Worm (Caenorhabditis elegans): ENCODE measurements around the gene mex-5.

The mex-5 gene

DNA sequence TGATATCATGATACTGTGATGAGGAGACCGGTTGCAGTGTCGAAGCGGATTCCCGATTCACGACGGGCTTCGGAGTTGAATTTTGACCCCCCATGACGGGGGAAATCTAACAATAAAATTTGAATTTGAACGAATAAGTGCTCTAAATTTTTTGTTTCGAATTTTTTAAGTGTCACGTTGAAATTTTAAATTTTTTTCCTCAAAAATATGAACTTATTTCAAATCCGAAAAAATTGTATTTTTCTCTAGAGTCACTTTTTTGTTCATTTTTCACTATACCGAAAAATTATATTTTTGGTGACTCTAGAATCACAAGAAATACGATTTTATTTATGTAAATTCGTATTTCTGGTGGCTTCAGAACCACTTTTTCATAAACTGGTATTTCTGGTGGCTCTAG lies 5.0 kb downstream of the mex-5 start, which contains the start of gene W02A2.8:
Gene W02A2.8 (minus strand): TSS at position 101 of the 400 bp plus-strand sequence.
- TF ChIP-seq tbx-7 (tag; optimal IDR thresholded peaks at IDR 0.05), result no peak
- TF ChIP-seq hlh-13 (GFP tag; optimal IDR thresholded peaks at IDR 0.05), result no peak
- TF ChIP-seq lin-11 (tag; optimal IDR thresholded peaks at IDR 0.05), result no peak
- no peak for TF ChIP-seq sdc-2 (tag; optimal IDR thresholded peaks at IDR 0.05)
- TF ChIP-seq syd-9 (tag; optimal IDR thresholded peaks at IDR 0.05), result no peak
- no peak for TF ChIP-seq sox-2 (GFP tag; IDR thresholded peaks at IDR 0.05)
- no peak for TF ChIP-seq unc-3 (GFP tag; conservative IDR thresholded peaks at IDR 0.05)
- no peak for TF ChIP-seq unc-3 (tag; optimal IDR thresholded peaks at IDR 0.05)
- no peak for TF ChIP-seq ceh-34 (tag; optimal IDR thresholded peaks at IDR 0.05)
- no peak for TF ChIP-seq eyg-1 (tag; optimal IDR thresholded peaks at IDR 0.05)
- no peak for TF ChIP-seq ceh-19 (GFP tag; optimal IDR thresholded peaks at IDR 0.05)
- no peak for TF ChIP-seq pha-2 (tag; optimal IDR thresholded peaks at IDR 0.05)
- TF ChIP-seq ama-1 (optimal IDR thresholded peaks at IDR 0.05), result no peak
- no peak for TF ChIP-seq tbx-2 (tag; optimal IDR thresholded peaks at IDR 0.05)
- TF ChIP-seq ztf-16 (tag; optimal IDR thresholded peaks at IDR 0.05), result no peak
- TF ChIP-seq lim-6 (tag; optimal IDR thresholded peaks at IDR 0.05), result no peak

DNA sequence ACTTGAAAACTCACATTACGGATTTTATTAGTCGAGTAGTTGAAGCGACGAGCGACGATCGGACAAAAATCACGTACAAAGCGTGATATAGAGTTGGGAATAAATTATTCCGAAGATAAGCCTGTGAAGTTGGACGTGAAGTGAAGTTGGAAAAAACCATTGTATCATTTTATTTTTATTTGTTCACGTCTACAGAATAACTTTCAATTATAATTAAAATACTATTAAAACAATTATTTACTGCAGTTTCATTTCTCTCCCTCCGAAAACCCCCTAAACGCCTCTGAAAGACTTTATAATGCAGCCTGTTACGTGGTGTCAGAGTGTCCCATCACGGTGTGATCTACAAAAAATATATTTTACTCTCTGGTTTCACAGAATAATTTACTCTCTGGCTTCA lies 6.6 kb downstream of the mex-5 start, which contains the start of gene Y62E10A.3:
Gene Y62E10A.3 (minus strand): TSS at position 101 of the 400 bp plus-strand sequence.
- no peak for TF ChIP-seq hlh-30 (tag; optimal IDR thresholded peaks at IDR 0.05; ENCODE audit: insufficient read depth)
- no peak for TF ChIP-seq unc-86 (tag; optimal IDR thresholded peaks at IDR 0.05)
- no peak for TF ChIP-seq ahr-1 (tag; optimal IDR thresholded peaks at IDR 0.05)
- no peak for TF ChIP-seq npax-4 (tag; optimal IDR thresholded peaks at IDR 0.05)
- TF ChIP-seq nhr-232 (tag; optimal IDR thresholded peaks at IDR 0.05), result no peak
- TF ChIP-seq ceh-9 (tag; optimal IDR thresholded peaks at IDR 0.05), result no peak

DNA sequence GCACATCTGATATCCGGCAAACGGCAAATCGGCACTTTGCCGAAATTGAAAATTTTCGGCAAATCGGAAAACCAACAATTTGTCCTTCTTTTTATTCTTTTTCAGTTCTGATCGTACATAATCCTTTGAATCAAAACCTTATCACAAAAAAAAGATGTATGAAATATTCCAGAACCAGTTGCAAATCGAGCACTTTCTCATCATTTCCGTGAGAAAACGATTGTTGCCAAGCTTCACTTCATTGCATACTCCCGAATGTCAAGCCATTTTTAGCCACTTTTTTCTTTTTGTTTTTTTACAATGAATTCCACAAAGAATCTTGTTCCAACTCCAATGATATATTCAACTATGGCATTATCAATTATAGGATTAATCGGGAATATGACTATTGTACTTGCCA lies 11.3 kb downstream of the mex-5 start, which contains the start of gene srsx-25:
Gene srsx-25 (plus strand): TSS at position 301 of the 400 bp plus-strand sequence.
- TF ChIP-seq pha-4 (tag; optimal IDR thresholded peaks at IDR 0.05) (no peak), ceh-34 (tag; optimal IDR thresholded peaks at IDR 0.05) (no peak), unc-42 (tag; optimal IDR thresholded peaks at IDR 0.05) (no peak), elt-2 (tag; optimal IDR thresholded peaks at IDR 0.05) (no peak), dve-1 (tag; optimal IDR thresholded peaks at IDR 0.05) (no peak)

DNA sequence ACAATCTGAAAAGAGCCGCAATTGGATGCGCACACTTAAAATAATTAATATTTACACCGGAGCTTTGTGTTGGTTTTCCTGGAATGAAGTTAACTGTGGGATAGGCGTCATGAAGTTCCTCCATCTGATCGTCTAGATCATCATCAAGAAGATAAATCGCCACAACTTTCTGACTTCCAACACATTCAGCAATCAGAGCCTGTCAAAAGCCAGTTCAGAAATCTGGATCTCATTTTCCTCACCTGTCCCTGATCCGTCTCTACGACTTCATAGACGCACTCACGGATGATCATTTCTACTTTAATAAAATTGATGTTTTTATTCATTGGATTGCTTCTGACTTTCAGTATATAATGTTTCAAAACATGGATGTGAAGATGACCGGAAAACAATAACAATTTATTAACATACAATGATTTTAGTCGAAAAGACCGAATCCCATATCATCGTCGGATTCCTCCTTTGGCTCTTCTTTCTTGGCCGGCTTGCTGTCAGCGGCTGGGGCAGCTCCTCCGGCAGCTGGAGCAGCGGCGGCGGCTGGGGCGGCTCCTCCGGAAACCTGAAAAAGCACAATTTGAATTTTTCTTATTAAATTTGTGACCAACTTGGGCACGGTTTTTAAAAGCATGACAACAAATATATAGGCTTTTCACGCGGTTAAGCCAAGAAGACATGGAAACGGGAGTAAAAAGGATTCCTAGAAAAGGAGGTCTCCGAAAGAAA lies 15.8 kb downstream of the mex-5 start, which contains the start of gene agt-1:
Gene agt-1 (minus strand): TSS at position 293 of the 723 bp plus-strand sequence.
- no peak for TF ChIP-seq dmd-4 (tag; optimal IDR thresholded peaks at IDR 0.05; ENCODE audit: borderline replicate concordance)
- no peak for TF ChIP-seq rnt-1 (tag; optimal IDR thresholded peaks at IDR 0.05)
- TF ChIP-seq tbx-2 (tag; optimal IDR thresholded peaks at IDR 0.05), result no peak
- TF ChIP-seq odd-2 (tag; optimal IDR thresholded peaks at IDR 0.05), result no peak
- TF ChIP-seq pag-3 (tag; optimal IDR thresholded peaks at IDR 0.05; ENCODE audit: borderline replicate concordance), result no peak
- TF ChIP-seq pha-2 (tag; optimal IDR thresholded peaks at IDR 0.05), result no peak
- no peak for TF ChIP-seq unc-55 (GFP tag; optimal IDR thresholded peaks at IDR 0.05)
- TF ChIP-seq ceh-22 (tag; optimal IDR thresholded peaks at IDR 0.05), result no peak
- no peak for TF ChIP-seq K09A11.1 (tag; optimal IDR thresholded peaks at IDR 0.05; ENCODE audit: insufficient read depth)
- TF ChIP-seq ztf-16 (tag; optimal IDR thresholded peaks at IDR 0.05), result no peak
- TF ChIP-seq sox-4 (tag; optimal IDR thresholded peaks at IDR 0.05), result no peak
- TF ChIP-seq sox-2 (GFP tag; IDR thresholded peaks at IDR 0.05), result no peak
- no peak for TF ChIP-seq dve-1 (tag; optimal IDR thresholded peaks at IDR 0.05)
- no peak for TF ChIP-seq ahr-1 (tag; optimal IDR thresholded peaks at IDR 0.05)
- no peak for TF ChIP-seq pha-4 (tag; optimal IDR thresholded peaks at IDR 0.05)
- TF ChIP-seq che-1 (tag; optimal IDR thresholded peaks at IDR 0.05), result no peak
- no peak for TF ChIP-seq fkh-10 (GFP tag; optimal IDR thresholded peaks at IDR 0.05)
- no peak for TF ChIP-seq unc-86 (tag; optimal IDR thresholded peaks at IDR 0.05)
- no peak for TF ChIP-seq pros-1 (tag; optimal IDR thresholded peaks at IDR 0.05)
- TF ChIP-seq sdc-2 (tag; optimal IDR thresholded peaks at IDR 0.05), result no peak

Data from whole organism, late embryonic.